Worm (Caenorhabditis elegans) whole organism, young adult: ENCODE data around the gene F45G2.9.

Source experiments
- F33H1.4 ChIP-seq: fragments of 200-800 bp; sonication (Bioruptor generic); IDR thresholded peaks from 2 replicates; pipeline ENCODE4 v1.3.6; 2022; ENCODE audit warnings: missing genetic modification reagents, missing genetic modification characterization, missing compliant biosample characterization
- F49E8.2 ChIP-seq: sonication (generic microtip); optimal IDR thresholded peaks from 3 replicates; lab custom pipeline; 2017; ENCODE audit warnings: missing genetic modification characterization, mild to moderate bottlenecking, missing compliant biosample characterization, antibody characterized with exemption, moderate library complexity; ENCODE audit not compliant: insufficient read depth
- lsy-27 ChIP-seq: sonication (generic microtip); optimal IDR thresholded peaks from 2 replicates; lab custom pipeline; 2017; ENCODE audit warnings: missing genetic modification characterization, mild to moderate bottlenecking, missing compliant biosample characterization, antibody characterized with exemption, missing genotype, borderline replicate concordance; ENCODE audit not compliant: insufficient read depth
- mcd-1 ChIP-seq: fragments of 200-800 bp; sonication (Bioruptor generic); IDR thresholded peaks from 2 replicates; pipeline ENCODE4 v1.3.6; 2022; ENCODE audit warnings: missing genetic modification reagents, missing genetic modification characterization, missing compliant biosample characterization
- nfya-1 ChIP-seq: sonication (generic microtip); optimal IDR thresholded peaks from 2 replicates; lab custom pipeline; 2017; ENCODE audit warnings: antibody characterized with exemption, missing compliant biosample characterization, missing genetic modification characterization, borderline replicate concordance; ENCODE audit not compliant: insufficient read depth
- nhr-90 ChIP-seq: sonication (generic microtip); optimal IDR thresholded peaks from 2 replicates; lab custom pipeline; 2016; ENCODE audit warnings: missing genotype, mild to moderate bottlenecking, missing genetic modification characterization, missing compliant biosample characterization
- ztf-18 ChIP-seq: sonication (generic microtip); optimal IDR thresholded peaks from 2 replicates; lab custom pipeline; 2016; ENCODE audit warnings: missing genotype, mild to moderate bottlenecking, missing genetic modification characterization, missing compliant biosample characterization

DNA sequence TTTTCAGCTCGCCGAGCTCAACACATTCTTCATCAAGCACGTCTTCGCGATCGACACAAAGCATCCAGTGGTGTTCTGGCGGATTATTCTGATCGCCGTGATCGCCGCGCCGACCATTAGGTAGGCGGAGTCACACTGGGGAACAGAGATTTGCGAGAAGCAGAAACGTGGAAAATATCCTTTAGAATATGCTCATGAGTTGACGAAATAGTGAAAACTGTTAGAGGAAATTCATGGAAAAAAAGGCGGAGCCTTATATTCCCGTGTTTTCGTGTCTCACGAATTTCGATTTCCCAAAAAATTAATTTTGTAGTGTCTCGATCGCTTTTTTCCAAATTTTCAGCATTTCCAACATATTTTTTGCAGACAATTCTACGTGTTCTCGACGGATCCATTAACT lies 37.7 kb upstream of the F45G2.9 start:
- no peak for TF ChIP-seq nhr-90 (tag; lab: Kevin White, UChicago)
- TF ChIP-seq nfya-1 (tag; lab: Kevin White, UChicago) = no peak
- no peak for TF ChIP-seq ztf-18 (tag; lab: Kevin White, UChicago)
- TF ChIP-seq mcd-1 = no peak
- TF ChIP-seq F49E8.2 (tag; lab: Kevin White, UChicago) = no peak
- TF ChIP-seq F33H1.4 (GFP tag; lab: Robert Waterston, UW) = no peak
- no peak for TF ChIP-seq lsy-27
